Fruit fly (Drosophila melanogaster): ENCODE measurements around the gene p38a.
A peak's percentile ranks its signal among the peaks of the same experiment; 100 is the strongest.

The p38a gene

dm6 chr3R:24188619-24189018 lies 36.5 kb upstream of the p38a start, which contains the start of gene CG5515 (continued):
- peak; percentile 85 for TF ChIP-seq CG12391 (tag; optimal IDR thresholded peaks at IDR 0.05)
- peak; percentile 84 for TF ChIP-seq CG10979 (tag; optimal IDR thresholded peaks at IDR 0.05)
- TF ChIP-seq Bgb (GFP tag; IDR thresholded peaks at IDR 0.05; ENCODE audit: partially characterized antibody), result peak; percentile 77
- no peak for TF ChIP-seq CTCF (GFP tag; optimal IDR thresholded peaks at IDR 0.05)
- peak; percentile 90 for TF ChIP-seq Xbp1 (GFP tag; optimal IDR thresholded peaks at IDR 0.05)
- TF ChIP-seq CG11085 (GFP tag; IDR thresholded peaks at IDR 0.05), result peak; percentile 69
- no peak for TF ChIP-seq lab (GFP tag; optimal IDR thresholded peaks at IDR 0.05)
- no peak for TF ChIP-seq CG6175 (GFP tag; IDR thresholded peaks at IDR 0.05)
- TF ChIP-seq CoRest (tag; optimal IDR thresholded peaks at IDR 0.05), result peak; percentile 84
- TF ChIP-seq CG5180 (GFP tag; optimal IDR thresholded peaks at IDR 0.05), result no peak
- TF ChIP-seq caup (GFP tag; optimal IDR thresholded peaks at IDR 0.05; ENCODE audit: severe bottlenecking), result peak; percentile 67
- TF ChIP-seq CG13424 (tag; optimal IDR thresholded peaks at IDR 0.05), result peak; percentile 95
- peak; percentile 51; the same call in 1 of the 3 replicates for TF ChIP-seq CG11093 (GFP tag; IDR thresholded peaks at IDR 0.05)
- TF ChIP-seq CG13296 (GFP tag; optimal IDR thresholded peaks at IDR 0.05), result peak; percentile 25
- peak; percentile 40; the same call in 1 of the 2 replicates for TF ChIP-seq ranshi (GFP tag; IDR thresholded peaks at IDR 0.05)
- TF ChIP-seq Aef1 (GFP tag; IDR thresholded peaks at IDR 0.05), result peak; percentile 73
- peak; percentile 97 for TF ChIP-seq Ets65A (GFP tag)
- peak; percentile 73 for TF ChIP-seq CG9876 (GFP tag; optimal IDR thresholded peaks at IDR 0.05)
- peak; percentile 71 for TF ChIP-seq HmgD (GFP tag; optimal IDR thresholded peaks at IDR 0.05)
- peak; percentile 83 for TF ChIP-seq HLH4C (GFP tag; IDR thresholded peaks at IDR 0.05; ENCODE audit: partially characterized antibody)
- peak; percentile 28 for TF ChIP-seq CG12299 (tag; optimal IDR thresholded peaks at IDR 0.05)
- TF ChIP-seq Fer2 (tag; optimal IDR thresholded peaks at IDR 0.05), result peak; percentile 43
- TF ChIP-seq CG15073 (GFP tag; optimal IDR thresholded peaks at IDR 0.05), result no peak
- no peak for TF ChIP-seq CG7271 (tag; optimal IDR thresholded peaks at IDR 0.05)
- no peak for TF ChIP-seq cwo (GFP tag; optimal IDR thresholded peaks at IDR 0.05)
- peak; percentile 93 for TF ChIP-seq row (GFP tag; IDR thresholded peaks at IDR 0.05)
- TF ChIP-seq Drgx (GFP tag; IDR thresholded peaks at IDR 0.05), result peak; percentile 75
- TF ChIP-seq pzg (GFP tag; optimal IDR thresholded peaks at IDR 0.05), result peak; percentile 57
- TF ChIP-seq CG7839 (tag; optimal IDR thresholded peaks at IDR 0.05), result peak; percentile 64
- no peak for TF ChIP-seq insv (GFP tag; optimal IDR thresholded peaks at IDR 0.05)
- peak; percentile 58; the same call in 1 of the 3 replicates for TF ChIP-seq Doc3 (GFP tag; IDR thresholded peaks at IDR 0.05; ENCODE audit: partially characterized antibody)
- TF ChIP-seq pb (GFP tag; optimal IDR thresholded peaks at IDR 0.05), result peak; percentile 50
- peak; percentile 80 for TF ChIP-seq CG7372 (GFP tag; IDR thresholded peaks at IDR 0.05)
- no peak for TF ChIP-seq ftz-f1 (GFP tag; optimal IDR thresholded peaks at IDR 0.05)
- no peak for TF ChIP-seq D (optimal IDR thresholded peaks at IDR 0.05)
- peak; percentile 30 for TF ChIP-seq D (GFP tag; optimal IDR thresholded peaks at IDR 0.05)
- no peak for TF ChIP-seq Hr39 (optimal IDR thresholded peaks at IDR 0.05)
- peak; percentile 66 for TF ChIP-seq CG17829 (tag; optimal IDR thresholded peaks at IDR 0.05)
- peak; percentile 73 to 79 for TF ChIP-seq chif (GFP tag; optimal IDR thresholded peaks at IDR 0.05)
- peak; percentile 91 for TF ChIP-seq CG2120 (GFP tag; optimal IDR thresholded peaks at IDR 0.05)
- peak; percentile 75 to 77 for TF ChIP-seq Pdp1 (GFP tag; optimal IDR thresholded peaks at IDR 0.05)
- peak; percentile 87 for TF ChIP-seq lmd (GFP tag; IDR thresholded peaks at IDR 0.05)
- peak; percentile 42 for TF ChIP-seq gfzf (GFP tag; optimal IDR thresholded peaks at IDR 0.05)
- TF ChIP-seq CG16779 (GFP tag; IDR thresholded peaks at IDR 0.05), result no peak
- peak; percentile 64; the same call in 1 of the 2 replicates for TF ChIP-seq Taf1 (GFP tag; IDR thresholded peaks at IDR 0.05)
- no peak for TF ChIP-seq fd64A (GFP tag; optimal IDR thresholded peaks at IDR 0.05)
- TF ChIP-seq CG13123 (GFP tag; optimal IDR thresholded peaks at IDR 0.05), result peak; percentile 56
- TF ChIP-seq CG17568 (GFP tag; optimal IDR thresholded peaks at IDR 0.05), result no peak
- no peak for TF ChIP-seq CG14667 (GFP tag; IDR thresholded peaks at IDR 0.05)
- TF ChIP-seq run (tag; optimal IDR thresholded peaks at IDR 0.05), result no peak
- TF ChIP-seq CG9609 (GFP tag; optimal IDR thresholded peaks at IDR 0.05), result peak; percentile 88
